Fruit fly (Drosophila melanogaster) whole organism, embryonic: ENCODE data around the gene tbrd-1.

Experiments used
- Atf-2 ChIP-seq: fragments of 200-800 bp; sonication (Bioruptor generic); optimal IDR thresholded peaks from 2 replicates; lab custom pipeline; 2016; ENCODE audit warnings: missing biosample characterization, missing genetic modification characterization
- B-H1 ChIP-seq: fragments of 200-800 bp; sonication (Bioruptor generic); IDR thresholded peaks from 3 replicates; pipeline ENCODE4 v1.3.6; 2022; ENCODE audit warnings: missing biosample characterization, missing genetic modification characterization
- CG10209 ChIP-seq: fragments of 200-800 bp; sonication (Bioruptor generic); optimal IDR thresholded peaks from 3 replicates; lab custom pipeline; 2017; ENCODE audit warnings: missing biosample characterization, mild to moderate bottlenecking, missing genetic modification characterization, missing genetic modification reagents
- CG10565 ChIP-seq: fragments of 200-800 bp; sonication (Bioruptor generic); optimal IDR thresholded peaks from 3 replicates; lab custom pipeline; 2016; ENCODE audit warnings: missing biosample characterization, mild to moderate bottlenecking, missing genetic modification characterization
- CG11504 ChIP-seq: fragments of 200-800 bp; sonication (Bioruptor generic); optimal IDR thresholded peaks from 3 replicates; lab custom pipeline; 2019; ENCODE audit warnings: missing biosample characterization, mild to moderate bottlenecking, missing genetic modification characterization, moderate library complexity
- CG11696 ChIP-seq: fragments of 200-800 bp; sonication (Bioruptor generic); IDR thresholded peaks from 2 replicates; pipeline ENCODE4 v1.3.6; 2022; ENCODE audit warnings: missing biosample characterization, missing genetic modification characterization
- CG12104 ChIP-seq: fragments of 200-800 bp; sonication (Bioruptor generic); optimal IDR thresholded peaks from 3 replicates; lab custom pipeline; 2016; ENCODE audit warnings: missing biosample characterization, missing genetic modification characterization
- CG12391 ChIP-seq: fragments of 200-800 bp; sonication (Bioruptor generic); optimal IDR thresholded peaks from 3 replicates; lab custom pipeline; 2018; ENCODE audit warnings: missing biosample characterization, mild to moderate bottlenecking, missing genetic modification characterization, moderate library complexity
- CG12942 ChIP-seq: fragments of 200-800 bp; sonication (Bioruptor generic); optimal IDR thresholded peaks from 3 replicates; lab custom pipeline; 2016; ENCODE audit warnings: missing biosample characterization, missing genetic modification characterization
- CG13894 ChIP-seq: fragments of 200-800 bp; sonication (Bioruptor generic); optimal IDR thresholded peaks from 3 replicates; lab custom pipeline; 2018; ENCODE audit warnings: missing biosample characterization, mild to moderate bottlenecking, missing genetic modification characterization, moderate library complexity
- CG18262 ChIP-seq: fragments of 200-800 bp; optimal IDR thresholded peaks from 3 replicates; lab custom pipeline; 2019; ENCODE audit warnings: missing biosample characterization, mild to moderate bottlenecking, missing genetic modification characterization, moderate library complexity
- CG31441 ChIP-seq: fragments of 200-800 bp; sonication (Bioruptor generic); IDR thresholded peaks from 2 replicates; pipeline ENCODE4 v1.3.6; 2022; ENCODE audit warnings: missing biosample characterization, missing genetic modification characterization
- CG3163 ChIP-seq: fragments of 200-800 bp; sonication (Bioruptor generic); optimal IDR thresholded peaks from 3 replicates; lab custom pipeline; 2016; ENCODE audit warnings: missing biosample characterization, missing genetic modification characterization
- CG3407 ChIP-seq: fragments of 200-800 bp; sonication (Bioruptor generic); optimal IDR thresholded peaks from 2 replicates; lab custom pipeline; 2018; ENCODE audit warnings: missing biosample characterization, mild to moderate bottlenecking, missing genetic modification characterization
- CG34224 ChIP-seq: fragments of 200-800 bp; sonication (Bioruptor generic); IDR thresholded peaks from 3 replicates; pipeline ENCODE4 v1.3.6; 2022; ENCODE audit warnings: missing biosample characterization, missing genetic modification characterization; ENCODE audit not compliant: partially characterized antibody
- CG3995 ChIP-seq: fragments of 200-800 bp; sonication (Bioruptor generic); optimal IDR thresholded peaks from 3 replicates; lab custom pipeline; 2016; ENCODE audit warnings: missing biosample characterization, missing genetic modification characterization
- CG4404 ChIP-seq: fragments of 200-800 bp; sonication (Bioruptor generic); IDR thresholded peaks from 2 replicates; pipeline ENCODE4 v1.3.6; 2022; ENCODE audit warnings: missing biosample characterization, missing genetic modification characterization
- CG4617 ChIP-seq: fragments of 200-800 bp; sonication (Bioruptor generic); optimal IDR thresholded peaks from 3 replicates; lab custom pipeline; 2016; ENCODE audit warnings: missing biosample characterization, missing genetic modification characterization, borderline replicate concordance
- CG6272 ChIP-seq: fragments of 200-800 bp; sonication (Bioruptor generic); IDR thresholded peaks from 2 replicates; pipeline ENCODE4 v1.3.6; 2022; ENCODE audit warnings: missing biosample characterization, missing genetic modification characterization
- CG7963 ChIP-seq: fragments of 200-800 bp; sonication (Bioruptor generic); IDR thresholded peaks from 3 replicates; pipeline ENCODE4 v1.3.6; 2022; ENCODE audit warnings: missing biosample characterization, missing genetic modification characterization; ENCODE audit not compliant: partially characterized antibody
- CG8089 ChIP-seq: fragments of 200-800 bp; sonication (Bioruptor generic); optimal IDR thresholded peaks from 3 replicates; lab custom pipeline; 2016; ENCODE audit warnings: missing biosample characterization, missing genetic modification characterization
- CG8924 ChIP-seq: fragments of 200-800 bp; optimal IDR thresholded peaks from 3 replicates; lab custom pipeline; 2019; ENCODE audit warnings: missing biosample characterization, mild to moderate bottlenecking, missing genetic modification characterization, moderate library complexity
- CG9215 ChIP-seq: fragments of 200-800 bp; sonication (Bioruptor generic); IDR thresholded peaks from 2 replicates; pipeline ENCODE4 v1.3.6; 2022; ENCODE audit warnings: missing biosample characterization, missing genetic modification characterization
- D19B ChIP-seq: fragments of 200-800 bp; sonication (Bioruptor generic); optimal IDR thresholded peaks from 2 replicates; lab custom pipeline; 2017; ENCODE audit warnings: missing biosample characterization, mild to moderate bottlenecking, missing genetic modification characterization
- Dip2 ChIP-seq: fragments of 200-800 bp; sonication (Bioruptor generic); IDR thresholded peaks from 2 replicates; pipeline ENCODE4 v1.3.6; 2022; ENCODE audit warnings: missing biosample characterization, missing genetic modification characterization
- GATAe ChIP-seq: fragments of 200-800 bp; sonication (Bioruptor generic); conservative IDR thresholded peaks from 2 replicates; pipeline ENCODE4 v1.3.6; 2022; ENCODE audit warnings: missing biosample characterization, missing genetic modification characterization
- Gug ChIP-seq: fragments of 200-800 bp; sonication (Bioruptor generic); IDR thresholded peaks from 4 replicates; pipeline ENCODE4 v1.3.6; 2022; ENCODE audit warnings: missing biosample characterization, missing genetic modification characterization
- HLH3B ChIP-seq: fragments of 200-800 bp; sonication (Bioruptor generic); IDR thresholded peaks from 2 replicates; pipeline ENCODE4 v1.3.6; 2022; ENCODE audit warnings: missing biosample characterization, missing genetic modification characterization
- Sin3A ChIP-seq: fragments of >200 bp; optimal IDR thresholded peaks from 2 replicates; lab custom pipeline; 2018
- Xbp1 ChIP-seq: fragments of 200-800 bp; sonication (Bioruptor generic); optimal IDR thresholded peaks from 3 replicates; lab custom pipeline; 2016; ENCODE audit warnings: missing biosample characterization, mild to moderate bottlenecking, missing genetic modification characterization
- crol ChIP-seq: fragments of 200-800 bp; sonication (Bioruptor generic); IDR thresholded peaks from 2 replicates; pipeline ENCODE4 v1.3.6; 2022; ENCODE audit warnings: missing biosample characterization, missing genetic modification characterization
- cwo ChIP-seq: fragments of 200-800 bp; sonication (Bioruptor generic); optimal IDR thresholded peaks from 3 replicates; lab custom pipeline; 2017; ENCODE audit warnings: missing biosample characterization, missing genetic modification characterization, mild to moderate bottlenecking, moderate library complexity, missing genetic modification reagents
- dan ChIP-seq: fragments of 200-800 bp; sonication (Bioruptor generic); IDR thresholded peaks from 2 replicates; pipeline ENCODE4 v1.3.6; 2022; ENCODE audit warnings: missing biosample characterization, missing genetic modification characterization
- dm ChIP-seq: fragments of 200-800 bp; sonication (Bioruptor generic); optimal IDR thresholded peaks from 3 replicates; lab custom pipeline; 2016; ENCODE audit warnings: missing biosample characterization, missing genetic modification characterization
- eyg ChIP-seq: fragments of 200-800 bp; sonication (Bioruptor generic); optimal IDR thresholded peaks from 3 replicates; lab custom pipeline; 2016; ENCODE audit warnings: missing biosample characterization, missing genetic modification characterization
- fd102C ChIP-seq: fragments of 200-800 bp; sonication (Bioruptor generic); optimal IDR thresholded peaks from 2 replicates; lab custom pipeline; 2018; ENCODE audit warnings: missing biosample characterization, mild to moderate bottlenecking, missing genetic modification characterization, moderate library complexity
- gsb ChIP-seq: fragments of 200-800 bp; sonication (Bioruptor generic); IDR thresholded peaks from 2 replicates; pipeline ENCODE4 v1.3.6; 2022; ENCODE audit warnings: missing biosample characterization, missing genetic modification characterization
- gsb-n ChIP-seq: fragments of 200-800 bp; sonication (Bioruptor generic); optimal IDR thresholded peaks from 3 replicates; lab custom pipeline; 2018; ENCODE audit warnings: missing biosample characterization, mild to moderate bottlenecking, missing genetic modification characterization
- h ChIP-seq: fragments of >200 bp; optimal IDR thresholded peaks from 2 replicates; lab custom pipeline; 2017
- ham ChIP-seq: fragments of 200-800 bp; sonication (Bioruptor generic); IDR thresholded peaks from 2 replicates; pipeline ENCODE4 v1.3.6; 2022; ENCODE audit warnings: missing biosample characterization, missing genetic modification characterization
- kah ChIP-seq: fragments of 200-800 bp; sonication (Bioruptor generic); optimal IDR thresholded peaks from 2 replicates; lab custom pipeline; 2018; ENCODE audit warnings: missing biosample characterization, mild to moderate bottlenecking, missing genetic modification characterization
- luna ChIP-seq: fragments of 200-800 bp; sonication (Bioruptor generic); optimal IDR thresholded peaks from 2 replicates; lab custom pipeline; 2016; ENCODE audit warnings: missing biosample characterization, missing genetic modification characterization
- run ChIP-seq: fragments of 200-800 bp; sonication (Bioruptor generic); optimal IDR thresholded peaks from 3 replicates; lab custom pipeline; 2018; ENCODE audit warnings: missing biosample characterization, mild to moderate bottlenecking, missing genetic modification characterization
- schlank ChIP-seq: fragments of 200-800 bp; sonication (Bioruptor generic); optimal IDR thresholded peaks from 2 replicates; lab custom pipeline; 2018; ENCODE audit warnings: missing biosample characterization, mild to moderate bottlenecking, missing genetic modification characterization
- sob ChIP-seq: fragments of 200-800 bp; sonication (Bioruptor generic); IDR thresholded peaks from 2 replicates; pipeline ENCODE4 v1.3.6; 2022; ENCODE audit warnings: missing biosample characterization, missing genetic modification characterization
- sr ChIP-seq: fragments of 200-800 bp; sonication (Bioruptor generic); IDR thresholded peaks from 3 replicates; pipeline ENCODE4 v1.3.6; 2022; ENCODE audit warnings: missing biosample characterization, missing genetic modification characterization
- tap ChIP-seq: fragments of 200-800 bp; optimal IDR thresholded peaks from 3 replicates; lab custom pipeline; 2019; ENCODE audit warnings: missing biosample characterization, mild to moderate bottlenecking, missing genetic modification characterization, moderate library complexity
- tin ChIP-seq: fragments of 200-800 bp; sonication (Bioruptor generic); optimal IDR thresholded peaks from 3 replicates; lab custom pipeline; 2016; ENCODE audit warnings: missing biosample characterization, missing genetic modification characterization
- toy ChIP-seq: fragments of 200-800 bp; sonication (Bioruptor generic); IDR thresholded peaks from 2 replicates; pipeline ENCODE4 v1.3.6; 2022; ENCODE audit warnings: missing biosample characterization, missing genetic modification characterization
- trh ChIP-seq: fragments of 200-800 bp; sonication (Bioruptor generic); optimal IDR thresholded peaks from 2 replicates; lab custom pipeline; 2016; ENCODE audit warnings: missing biosample characterization, missing genetic modification characterization
- tx ChIP-seq: fragments of 200-800 bp; sonication (Bioruptor generic); optimal IDR thresholded peaks from 2 replicates; lab custom pipeline; 2016; ENCODE audit warnings: missing biosample characterization, missing genetic modification characterization
- usp ChIP-seq: fragments of >200 bp; optimal IDR thresholded peaks from 2 replicates; lab custom pipeline; 2017; ENCODE audit warnings: missing biosample characterization, missing genetic modification characterization
- zfh1 ChIP-seq: fragments of 200-800 bp; sonication (Bioruptor generic); IDR thresholded peaks from 3 replicates; pipeline ENCODE4 v1.3.6; 2022; ENCODE audit warnings: missing biosample characterization, missing genetic modification characterization

Gene tbrd-1

dm6 chr3R:23927429-23927828, 34.1 kb upstream of the tbrd-1 start, which contains the start of gene CG13601 (continued):
- peak; percentile 24 for TF ChIP-seq CG3995 (GFP tag; lab: Kevin White, UChicago)
- TF ChIP-seq B-H1 (GFP tag; lab: Robert Waterston, UW): no peak
- no peak for TF ChIP-seq schlank
- no peak for TF ChIP-seq tap (tag; lab: Kevin White, UChicago)
- TF ChIP-seq fd102C (GFP tag; lab: Kevin White, UChicago): no peak
- no peak for TF ChIP-seq Dip2
- no peak for TF ChIP-seq CG9215 (GFP tag; lab: Robert Waterston, UW)
- peak; percentile 10 for TF ChIP-seq gsb-n (tag; lab: Kevin White, UChicago)
- no peak for TF ChIP-seq Sin3A (lab: Kevin White, UChicago)
- TF ChIP-seq CG12942 (GFP tag; lab: Kevin White, UChicago): no peak
- peak; percentile 26 for TF ChIP-seq CG18262
- 0 out of 3 replicates have a peak, but pooled peaks have one; percentile 53 for TF ChIP-seq CG7963 (GFP tag; lab: Robert Waterston, UW)
- TF ChIP-seq kah: no peak
- TF ChIP-seq CG11504: no peak
- no peak for TF ChIP-seq tx (GFP tag; lab: Kevin White, UChicago)
- no peak for TF ChIP-seq GATAe (GFP tag; lab: Robert Waterston, UW)
- TF ChIP-seq sob: peak; percentile 20; the same call in 1 of the 2 replicates
- TF ChIP-seq cwo (GFP tag; lab: Kevin White, UChicago): no peak
- TF ChIP-seq toy: no peak
- no peak for TF ChIP-seq crol (GFP tag; lab: Robert Waterston, UW)
- no peak for TF ChIP-seq CG8089 (GFP tag; lab: Kevin White, UChicago)
- no peak for TF ChIP-seq D19B (GFP tag; lab: Kevin White, UChicago)
- peak; percentile 52 for TF ChIP-seq CG4617
- TF ChIP-seq ham (GFP tag; lab: Robert Waterston, UW): no peak
- no peak for TF ChIP-seq luna (GFP tag; lab: Kevin White, UChicago)
- peak; percentile 49 for TF ChIP-seq CG12391 (tag; lab: Kevin White, UChicago)
- TF ChIP-seq Xbp1 (GFP tag; lab: Kevin White, UChicago): peak; percentile 53
- TF ChIP-seq eyg (GFP tag; lab: Kevin White, UChicago): no peak
- TF ChIP-seq CG11696: no peak
- TF ChIP-seq Gug (GFP tag; lab: Robert Waterston, UW): peak; percentile 56; the same call in 1 of the 4 replicates
- no peak for TF ChIP-seq tin (GFP tag; lab: Kevin White, UChicago)
- TF ChIP-seq CG3163 (GFP tag; lab: Kevin White, UChicago): no peak
- TF ChIP-seq dan: no peak
- TF ChIP-seq gsb (GFP tag; lab: Robert Waterston, UW): no peak
- no peak for TF ChIP-seq sr (GFP tag; lab: Robert Waterston, UW)
- peak; percentile 45 for TF ChIP-seq CG13894 (tag; lab: Kevin White, UChicago)
- TF ChIP-seq HLH3B (GFP tag; lab: Robert Waterston, UW): peak; percentile 21; the same call in 1 of the 2 replicates
- TF ChIP-seq CG3407 (GFP tag; lab: Kevin White, UChicago): no peak
- TF ChIP-seq CG10209 (GFP tag; lab: Kevin White, UChicago): no peak
- TF ChIP-seq zfh1 (GFP tag; lab: Robert Waterston, UW): no peak
- no peak for TF ChIP-seq CG4404 (GFP tag; lab: Robert Waterston, UW)
- no peak for TF ChIP-seq dm
- no peak for TF ChIP-seq usp (GFP tag; lab: Kevin White, UChicago)
- TF ChIP-seq CG12104: no peak
- TF ChIP-seq CG8924: peak; percentile 53
- no peak for TF ChIP-seq h
- no peak for TF ChIP-seq run
- TF ChIP-seq CG6272: peak; percentile 23; the same call in 1 of the 2 replicates
- TF ChIP-seq CG31441 (GFP tag; lab: Robert Waterston, UW): 0 out of 2 replicates have a peak, but pooled peaks have one; percentile 11
- no peak for TF ChIP-seq CG10565 (GFP tag; lab: Kevin White, UChicago)
- TF ChIP-seq trh: no peak
- TF ChIP-seq CG34224 (GFP tag; lab: Robert Waterston, UW): peak; percentile 83
- TF ChIP-seq Atf-2 (GFP tag; lab: Kevin White, UChicago): no peak
